Worm (Caenorhabditis elegans): Measurements from ENCODE around the gene snb-1.
A peak's percentile ranks its signal among the peaks of the same experiment; 100 is the strongest.

The snb-1 gene

ce11 chrV:6656451-6657115 lies at the start of gene snb-1:
snb-1 (minus strand) TSS chrV:6656501.
- TF ChIP-seq egl-5 (tag; optimal IDR thresholded peaks at IDR 0.05) (peak; percentile 35), aly-2 (tag; optimal IDR thresholded peaks at IDR 0.05) (no peak), mdl-1 (tag; optimal IDR thresholded peaks at IDR 0.05) (no peak), ceh-82 (tag; optimal IDR thresholded peaks at IDR 0.05) (peak; percentile 86), elt-2 (tag; optimal IDR thresholded peaks at IDR 0.05) (peak; percentile 23), pqm-1 (tag; optimal IDR thresholded peaks at IDR 0.05) (peak; percentile 54), unc-62 (GFP tag; optimal IDR thresholded peaks at IDR 0.05) (no peak), snpc-4 (tag; optimal IDR thresholded peaks at IDR 0.05) (peak; percentile 6), ztf-4 (tag; optimal IDR thresholded peaks at IDR 0.05) (peak; percentile 12), egl-27 (tag; optimal IDR thresholded peaks at IDR 0.05) (no peak), mml-1 (tag; optimal IDR thresholded peaks at IDR 0.05) (no peak), ceh-16 (tag; optimal IDR thresholded peaks at IDR 0.05) (no peak), lin-15B (tag; optimal IDR thresholded peaks at IDR 0.05) (peak; percentile 34), hmg-11 (tag; optimal IDR thresholded peaks at IDR 0.05) (no peak), nhr-11 (tag; optimal IDR thresholded peaks at IDR 0.05) (no peak), elt-3 (tag; optimal IDR thresholded peaks at IDR 0.05) (no peak), nfya-1 (tag; optimal IDR thresholded peaks at IDR 0.05; ENCODE audit: insufficient read depth) (peak; percentile 68), pha-4 (tag; optimal IDR thresholded peaks at IDR 0.05) (peak; percentile 69), nhr-43 (tag; optimal IDR thresholded peaks at IDR 0.05; ENCODE audit: poor library complexity, severe bottlenecking) (peak; percentile 13), zag-1 (tag; optimal IDR thresholded peaks at IDR 0.05) (no peak), lin-39 (tag; optimal IDR thresholded peaks at IDR 0.05) (peak; percentile 29), ceh-28 (tag; optimal IDR thresholded peaks at IDR 0.05) (peak; percentile 95), nhr-12 (tag; optimal IDR thresholded peaks at IDR 0.05) (no peak), fkh-2 (tag; optimal IDR thresholded peaks at IDR 0.05) (no peak), nhr-67 (tag; optimal IDR thresholded peaks at IDR 0.05) (no peak), nhr-77 (tag; optimal IDR thresholded peaks at IDR 0.05) (peak; percentile 12), skn-1 (tag; optimal IDR thresholded peaks at IDR 0.05) (peak; percentile 35), ZK546.5 (tag; optimal IDR thresholded peaks at IDR 0.05) (no peak), R02D3.7 (tag; optimal IDR thresholded peaks at IDR 0.05) (no peak), sea-2 (GFP tag; optimal IDR thresholded peaks at IDR 0.05) (no peak), nhr-23 (tag; optimal IDR thresholded peaks at IDR 0.05) (peak; percentile 97), ztf-11 (tag; optimal IDR thresholded peaks at IDR 0.05) (no peak), nhr-25 (tag; optimal IDR thresholded peaks at IDR 0.05) (peak; percentile 80), ceh-9 (tag; optimal IDR thresholded peaks at IDR 0.05) (no peak), unc-39 (tag; optimal IDR thresholded peaks at IDR 0.05) (no peak), nhr-76 (tag; optimal IDR thresholded peaks at IDR 0.05) (no peak), elt-1 (tag; optimal IDR thresholded peaks at IDR 0.05) (no peak), eor-1 (tag; optimal IDR thresholded peaks at IDR 0.05) (no peak), daf-12 (tag; optimal IDR thresholded peaks at IDR 0.05) (no peak), nhr-28 (tag; optimal IDR thresholded peaks at IDR 0.05) (no peak), nhr-237 (tag; optimal IDR thresholded peaks at IDR 0.05) (no peak), jun-1 (tag; optimal IDR thresholded peaks at IDR 0.05) (peak; percentile 42), fos-1 (tag; optimal IDR thresholded peaks at IDR 0.05) (no peak), fkh-10 (GFP tag; optimal IDR thresholded peaks at IDR 0.05) (no peak), tbx-2 (tag; optimal IDR thresholded peaks at IDR 0.05) (no peak), ama-1 (optimal IDR thresholded peaks at IDR 0.05) (no peak), lsy-12 (tag; optimal IDR thresholded peaks at IDR 0.05) (peak; percentile 34)

Measured in whole organism, L3 larva.